Fruit fly (Drosophila melanogaster): Measurements from ENCODE around the gene beta-PheRS.

dm6 chr3R:24264414-24265363, 12.2 kb upstream of the beta-PheRS start:
- TF ChIP-seq GATAd (GFP tag; optimal IDR thresholded peaks at IDR 0.05) (no peak), psq (GFP tag; optimal IDR thresholded peaks at IDR 0.05) (peak; percentile 1), Sp1 (GFP tag; optimal IDR thresholded peaks at IDR 0.05) (no peak), h (GFP tag; optimal IDR thresholded peaks at IDR 0.05) (no peak), usp (GFP tag; optimal IDR thresholded peaks at IDR 0.05) (no peak), CG32264 (GFP tag; optimal IDR thresholded peaks at IDR 0.05) (no peak), CG9705 (GFP tag; optimal IDR thresholded peaks at IDR 0.05) (no peak), HLH106 (tag; optimal IDR thresholded peaks at IDR 0.05) (no peak), Myc (optimal IDR thresholded peaks at IDR 0.05) (no peak), Vsx2 (GFP tag; optimal IDR thresholded peaks at IDR 0.05; ENCODE audit: partially characterized antibody) (peak; percentile 6), dl (GFP tag; optimal IDR thresholded peaks at IDR 0.05; ENCODE audit: insufficient read depth in 1 of 2, partially characterized antibody in 2 of 2) (no peak), Hr78 (GFP tag; optimal IDR thresholded peaks at IDR 0.05) (no peak), rgr (GFP tag; optimal IDR thresholded peaks at IDR 0.05) (no peak)
